Fruit fly (Drosophila melanogaster) whole organism, pupa: ENCODE results near the gene CG6614.

Experiments used
- CG10348 ChIP-seq: fragments of 200-800 bp; sonication (Bioruptor generic); IDR thresholded peaks from 2 replicates; pipeline ENCODE4 v1.3.6; 2022; ENCODE audit warnings: missing biosample characterization, missing genetic modification characterization
- CG12605 ChIP-seq: fragments of 200-800 bp; sonication (Bioruptor generic); IDR thresholded peaks from 2 replicates; pipeline ENCODE4 v1.3.6; 2022; ENCODE audit warnings: missing biosample characterization, missing genetic modification characterization
- CG13204 ChIP-seq: fragments of 200-800 bp; sonication (Bioruptor generic); optimal IDR thresholded peaks from 2 replicates; lab custom pipeline; 2018; ENCODE audit warnings: missing biosample characterization, mild to moderate bottlenecking, missing genetic modification characterization, moderate library complexity
- CG14655 ChIP-seq: fragments of 200-800 bp; sonication (Bioruptor generic); optimal IDR thresholded peaks from 3 replicates; lab custom pipeline; 2017; ENCODE audit warnings: mild to moderate bottlenecking, missing biosample characterization, missing genetic modification reagents, missing genetic modification characterization
- CG15710 ChIP-seq: fragments of 200-800 bp; sonication (Bioruptor generic); optimal IDR thresholded peaks from 2 replicates; lab custom pipeline; 2018; ENCODE audit warnings: missing biosample characterization, mild to moderate bottlenecking, missing genetic modification characterization, moderate library complexity
- CG17806 ChIP-seq: fragments of 200-800 bp; sonication (Bioruptor generic); optimal IDR thresholded peaks from 2 replicates; lab custom pipeline; 2018; ENCODE audit warnings: missing biosample characterization, mild to moderate bottlenecking, missing genetic modification characterization, moderate library complexity
- CG32121 ChIP-seq: fragments of 200-800 bp; sonication (Bioruptor generic); IDR thresholded peaks from 2 replicates; pipeline ENCODE4 v1.3.6; 2022; ENCODE audit warnings: missing biosample characterization, missing genetic modification characterization
- CG34367 ChIP-seq: fragments of 200-800 bp; sonication (Bioruptor generic); optimal IDR thresholded peaks from 2 replicates; lab custom pipeline; 2018; ENCODE audit warnings: missing biosample characterization, mild to moderate bottlenecking, missing genetic modification characterization
- CG4496 ChIP-seq: fragments of 200-800 bp; sonication (Bioruptor generic); IDR thresholded peaks from 3 replicates; pipeline ENCODE4 v1.3.6; 2022; ENCODE audit warnings: missing biosample characterization, missing genetic modification characterization
- CG8159 ChIP-seq: fragments of 200-800 bp; sonication (Bioruptor generic); optimal IDR thresholded peaks from 3 replicates; lab custom pipeline; 2018; ENCODE audit warnings: missing biosample characterization, mild to moderate bottlenecking, missing genetic modification characterization, moderate library complexity
- CG8301 ChIP-seq: fragments of 200-800 bp; sonication (Bioruptor generic); optimal IDR thresholded peaks from 2 replicates; lab custom pipeline; 2018; ENCODE audit warnings: missing biosample characterization, mild to moderate bottlenecking, missing genetic modification characterization
- CG9948 ChIP-seq: fragments of 200-800 bp; sonication (Bioruptor generic); optimal IDR thresholded peaks from 2 replicates; lab custom pipeline; 2018; ENCODE audit warnings: missing biosample characterization, mild to moderate bottlenecking, missing genetic modification characterization, moderate library complexity
- D1 ChIP-seq: fragments of 200-800 bp; sonication (Bioruptor generic); optimal IDR thresholded peaks from 2 replicates; lab custom pipeline; 2018; ENCODE audit warnings: missing biosample characterization, mild to moderate bottlenecking, missing genetic modification characterization, moderate library complexity
- EcR ChIP-seq: fragments of 200-800 bp; sonication (Bioruptor generic); optimal IDR thresholded peaks from 3 replicates; lab custom pipeline; 2019; ENCODE audit warnings: missing biosample characterization, missing genetic modification characterization, mild to moderate bottlenecking, moderate library complexity, missing genetic modification reagents
- Pif1A ChIP-seq: fragments of 200-800 bp; sonication (Bioruptor generic); optimal IDR thresholded peaks from 3 replicates; lab custom pipeline; 2016; ENCODE audit warnings: missing biosample characterization, missing genetic modification characterization
- Pif1B ChIP-seq: fragments of 200-800 bp; sonication (Bioruptor generic); optimal IDR thresholded peaks from 3 replicates; lab custom pipeline; 2016; ENCODE audit warnings: missing biosample characterization, missing genetic modification characterization
- Snoo ChIP-seq: fragments of 200-800 bp; sonication (Bioruptor generic); optimal IDR thresholded peaks from 3 replicates; lab custom pipeline; 2017; ENCODE audit warnings: missing biosample characterization, mild to moderate bottlenecking, missing genetic modification characterization, inconsistent platforms
- fd96Ca ChIP-seq: fragments of 200-800 bp; sonication (Bioruptor generic); IDR thresholded peaks from 3 replicates; pipeline ENCODE4 v1.3.6; 2022; ENCODE audit warnings: missing biosample characterization, missing genetic modification characterization
- gl ChIP-seq: fragments of 200-800 bp; sonication (Bioruptor generic); optimal IDR thresholded peaks from 2 replicates; lab custom pipeline; 2018; ENCODE audit warnings: missing biosample characterization, mild to moderate bottlenecking, missing genetic modification characterization
- rn ChIP-seq: fragments of 200-800 bp; sonication (Bioruptor generic); IDR thresholded peaks from 2 replicates; pipeline ENCODE4 v1.3.6; 2022; ENCODE audit warnings: missing biosample characterization, missing genetic modification characterization

CG6614 gene

DNA sequence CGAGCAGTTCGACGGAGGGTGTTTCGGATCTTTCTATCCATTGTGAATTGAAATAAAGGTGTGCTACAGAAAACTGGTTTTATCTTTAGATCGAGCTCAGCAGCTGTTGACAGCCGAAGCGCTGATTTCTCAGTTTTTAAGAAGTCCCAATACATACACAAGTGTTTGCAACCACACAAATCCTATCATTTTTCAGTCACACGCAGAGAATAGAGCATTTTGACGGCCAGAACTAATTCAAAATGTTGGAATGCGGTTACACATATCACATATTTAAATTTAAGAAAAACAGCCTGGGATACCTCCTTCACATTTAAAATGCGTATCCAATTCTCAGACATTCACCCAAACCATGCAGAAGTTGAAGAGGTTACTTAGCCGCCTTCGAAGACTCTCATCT is at the start of gene CG6614:
Gene CG6614 (minus strand): TSS at position 101 of the 400 bp plus-strand sequence.
- TF ChIP-seq CG32121 (GFP tag; lab: Robert Waterston, UW), result no peak
- no peak for TF ChIP-seq Snoo (tag; lab: Kevin White, UChicago)
- TF ChIP-seq CG15710 (tag; lab: Kevin White, UChicago), result no peak
- no peak for TF ChIP-seq CG13204 (GFP tag; lab: Kevin White, UChicago)
- no peak for TF ChIP-seq CG8159 (tag; lab: Kevin White, UChicago)
- TF ChIP-seq CG10348 (GFP tag; lab: Robert Waterston, UW), result no peak
- no peak for TF ChIP-seq CG8301 (tag; lab: Kevin White, UChicago)
- TF ChIP-seq CG9948 (tag; lab: Kevin White, UChicago), result no peak
- TF ChIP-seq CG4496 (GFP tag; lab: Robert Waterston, UW), result no peak
- no peak for TF ChIP-seq CG12605 (GFP tag; lab: Robert Waterston, UW)
- no peak for TF ChIP-seq Pif1B (GFP tag; lab: Kevin White, UChicago)
- no peak for TF ChIP-seq rn (GFP tag; lab: Robert Waterston, UW)
- TF ChIP-seq, all 21 proteins: peak for 0

DNA sequence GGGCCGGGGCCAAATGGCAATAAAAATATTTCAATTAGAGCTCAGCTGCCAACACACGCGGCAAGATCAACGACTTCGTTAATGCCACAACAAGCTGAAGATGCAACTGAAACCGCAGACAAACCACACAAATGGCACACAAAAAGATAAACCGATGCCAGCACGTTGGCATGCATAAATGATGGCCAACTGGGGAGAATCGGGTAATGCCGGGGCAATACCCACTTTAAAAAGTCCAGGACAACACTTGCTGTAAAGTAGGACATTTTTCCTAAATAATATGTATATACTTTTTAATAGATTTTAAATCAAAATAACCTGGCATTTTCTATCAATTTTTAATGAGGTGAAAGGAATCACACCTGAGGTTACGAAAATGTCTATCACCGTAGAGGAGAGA is 45.9 kb upstream of the CG6614 start, which contains the start of gene CG4988:
Gene CG4988 (plus strand): TSS at position 301 of the 400 bp plus-strand sequence.
- TF ChIP-seq EcR (no peak), Snoo (tag; lab: Kevin White, UChicago) (no peak), CG10348 (GFP tag; lab: Robert Waterston, UW) (no peak), CG12605 (GFP tag; lab: Robert Waterston, UW) (no peak), rn (GFP tag; lab: Robert Waterston, UW) (no peak), CG32121 (GFP tag; lab: Robert Waterston, UW) (no peak), Pif1B (GFP tag; lab: Kevin White, UChicago) (no peak), CG14655 (GFP tag; lab: Kevin White, UChicago) (no peak), D1 (tag; lab: Kevin White, UChicago) (no peak)

DNA sequence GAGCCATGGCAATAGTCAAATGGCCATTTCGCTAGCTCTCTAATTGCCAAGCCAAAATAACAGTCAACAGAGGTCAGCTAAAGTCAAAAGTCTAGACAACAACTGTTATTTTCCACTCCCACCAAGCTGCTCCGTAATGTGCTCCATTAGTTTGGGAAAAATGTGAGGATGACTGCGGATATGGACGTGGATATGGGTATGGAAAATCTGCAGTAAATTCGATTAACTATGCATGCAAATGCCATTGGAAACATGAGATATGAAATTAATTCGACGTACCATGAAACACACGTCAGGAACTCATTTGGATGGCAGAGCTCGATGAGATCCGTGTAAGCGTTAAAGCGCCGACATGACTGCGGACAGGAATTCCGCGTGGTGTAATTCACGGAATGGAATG is 14.3 kb upstream of the CG6614 start, which contains the start of gene CG44477:
Gene CG44477 (plus strand): TSS at position 301 of the 400 bp plus-strand sequence.
- no peak for TF ChIP-seq CG12605 (GFP tag; lab: Robert Waterston, UW)
- no peak for TF ChIP-seq fd96Ca (GFP tag; lab: Robert Waterston, UW)
- no peak for TF ChIP-seq CG10348 (GFP tag; lab: Robert Waterston, UW)
- no peak for TF ChIP-seq CG8301 (tag; lab: Kevin White, UChicago)
- no peak for TF ChIP-seq CG17806 (tag; lab: Kevin White, UChicago)
- TF ChIP-seq D1 (tag; lab: Kevin White, UChicago), result no peak
- TF ChIP-seq Pif1A, result no peak
- TF ChIP-seq CG4496 (GFP tag; lab: Robert Waterston, UW), result no peak
- TF ChIP-seq CG15710 (tag; lab: Kevin White, UChicago), result no peak
- no peak for TF ChIP-seq CG34367 (tag; lab: Kevin White, UChicago)

DNA sequence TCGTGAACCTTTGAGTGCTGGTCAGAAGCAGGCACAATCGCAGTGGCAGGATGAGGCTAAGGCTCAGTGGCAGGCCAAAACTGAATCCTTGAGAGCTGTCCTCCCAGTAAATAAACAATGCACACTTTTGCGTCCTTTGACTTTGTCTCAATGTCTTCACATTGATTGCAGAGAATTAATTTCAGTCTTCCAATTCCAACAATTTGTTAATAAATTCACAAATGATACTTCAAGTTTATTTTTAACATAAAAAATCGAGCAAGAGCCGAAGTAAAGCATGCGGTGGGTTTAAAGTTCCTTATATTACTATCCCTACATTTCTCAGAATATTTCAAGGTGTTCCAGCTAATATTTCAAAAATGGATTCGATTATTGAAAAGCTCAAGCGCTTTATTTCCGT is 8.5 kb upstream of the CG6614 start, which contains the start of gene CG43167:
Gene CG43167 (plus strand): TSS at position 301 of the 400 bp plus-strand sequence.
- TF ChIP-seq CG8159 (tag; lab: Kevin White, UChicago) (no peak), rn (GFP tag; lab: Robert Waterston, UW) (no peak), Pif1A (no peak), CG9948 (tag; lab: Kevin White, UChicago) (no peak), CG4496 (GFP tag; lab: Robert Waterston, UW) (no peak), CG10348 (GFP tag; lab: Robert Waterston, UW) (no peak), CG13204 (GFP tag; lab: Kevin White, UChicago) (no peak), D1 (tag; lab: Kevin White, UChicago) (no peak), CG14655 (GFP tag; lab: Kevin White, UChicago) (no peak)

DNA sequence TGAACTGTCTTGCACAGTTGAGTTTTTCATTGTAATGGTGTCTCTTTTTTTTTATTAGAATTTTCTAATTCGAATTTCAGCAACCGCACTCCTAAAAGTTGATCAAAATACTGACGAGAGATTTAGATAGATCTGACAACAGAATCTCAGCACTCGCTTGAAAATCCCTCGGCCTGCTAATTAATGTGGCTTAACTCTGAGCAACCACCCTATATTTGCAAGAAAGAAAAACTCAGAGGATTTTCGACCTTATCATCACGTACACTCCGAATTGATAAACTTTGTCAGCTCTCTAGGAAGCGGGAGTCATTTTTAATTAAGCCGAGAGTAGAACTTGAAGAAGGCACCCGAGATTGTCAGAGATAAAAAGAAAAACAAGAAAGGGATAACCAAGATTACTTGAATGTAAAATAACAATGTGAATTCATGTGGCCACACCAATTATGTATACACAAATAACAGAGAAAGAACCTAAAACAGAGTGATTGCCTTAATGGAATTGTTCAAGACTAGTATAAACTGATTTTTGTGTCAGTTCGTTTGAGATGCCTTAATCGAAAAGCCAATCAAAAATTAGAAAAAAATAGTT is 3.4 kb upstream of the CG6614 start, which contains the start of the genes CG12307 and CG4983:
Gene CG12307 (minus strand): TSS at position 101 of the 589 bp plus-strand sequence.
Gene CG4983 (plus strand): TSS at position 539 of the 589 bp plus-strand sequence.
- TF ChIP-seq rn (GFP tag; lab: Robert Waterston, UW) (no peak), gl (tag; lab: Kevin White, UChicago) (no peak), D1 (tag; lab: Kevin White, UChicago) (no peak), CG9948 (tag; lab: Kevin White, UChicago) (no peak), Pif1B (GFP tag; lab: Kevin White, UChicago) (no peak), CG8301 (tag; lab: Kevin White, UChicago) (no peak), CG4496 (GFP tag; lab: Robert Waterston, UW) (no peak), CG14655 (GFP tag; lab: Kevin White, UChicago) (no peak)

DNA sequence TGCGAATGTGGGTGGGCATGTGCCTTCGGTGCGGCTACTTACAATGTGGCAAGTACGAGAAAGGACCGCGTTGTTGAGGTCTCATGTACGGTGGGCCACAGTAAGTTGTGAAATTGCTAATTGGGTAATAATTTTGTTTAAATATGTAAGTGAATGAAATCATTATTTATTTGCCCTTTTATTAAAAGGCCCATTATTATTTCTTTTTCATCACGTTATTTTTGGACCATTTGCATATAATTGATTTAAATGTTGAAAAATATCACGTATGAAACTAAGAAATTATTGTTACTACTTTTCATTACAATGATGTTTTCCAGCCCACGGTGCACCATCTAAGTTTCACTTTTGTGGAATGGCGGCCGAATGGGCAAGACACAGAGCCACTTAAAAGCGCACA is 20.3 kb downstream of the CG6614 start:
- no peak for TF ChIP-seq gl (tag; lab: Kevin White, UChicago)
- no peak for TF ChIP-seq Pif1B (GFP tag; lab: Kevin White, UChicago)
- TF ChIP-seq CG15710 (tag; lab: Kevin White, UChicago), result no peak
- no peak for TF ChIP-seq Snoo (tag; lab: Kevin White, UChicago)
- TF ChIP-seq fd96Ca (GFP tag; lab: Robert Waterston, UW), result no peak
- TF ChIP-seq CG17806 (tag; lab: Kevin White, UChicago), result no peak
- no peak for TF ChIP-seq CG14655 (GFP tag; lab: Kevin White, UChicago)
- no peak for TF ChIP-seq EcR
- TF ChIP-seq CG8301 (tag; lab: Kevin White, UChicago), result no peak
- TF ChIP-seq CG12605 (GFP tag; lab: Robert Waterston, UW), result no peak
- TF ChIP-seq D1 (tag; lab: Kevin White, UChicago), result no peak
- no peak for TF ChIP-seq Pif1A
- TF ChIP-seq CG13204 (GFP tag; lab: Kevin White, UChicago), result no peak
- TF ChIP-seq rn (GFP tag; lab: Robert Waterston, UW), result no peak
- TF ChIP-seq, all 21 proteins: peak for 0
